Fruit fly (Drosophila melanogaster) whole organism, embryonic: ENCODE data around the gene eIF3l.

Experiments
- Antp ChIP-seq: fragments of 200-800 bp; sonication (Bioruptor generic); optimal IDR thresholded peaks from 3 replicates; lab custom pipeline; 2016; ENCODE audit warnings: missing biosample characterization, missing genetic modification characterization
- CG10274 ChIP-seq: fragments of 200-800 bp; sonication (Bioruptor generic); optimal IDR thresholded peaks from 3 replicates; lab custom pipeline; 2017; ENCODE audit warnings: missing biosample characterization, mild to moderate bottlenecking, missing genetic modification characterization
- CG10565 ChIP-seq: fragments of 200-800 bp; sonication (Bioruptor generic); optimal IDR thresholded peaks from 3 replicates; lab custom pipeline; 2016; ENCODE audit warnings: missing biosample characterization, mild to moderate bottlenecking, missing genetic modification characterization
- CG11093 ChIP-seq: fragments of 200-800 bp; sonication (Bioruptor generic); IDR thresholded peaks from 3 replicates; pipeline ENCODE4 v1.3.6; 2022; ENCODE audit warnings: missing biosample characterization, missing genetic modification characterization
- CG11504 ChIP-seq: fragments of 200-800 bp; sonication (Bioruptor generic); optimal IDR thresholded peaks from 3 replicates; lab custom pipeline; 2019; ENCODE audit warnings: missing biosample characterization, mild to moderate bottlenecking, missing genetic modification characterization, moderate library complexity
- CG15073 ChIP-seq: fragments of 200-800 bp; sonication (Bioruptor generic); optimal IDR thresholded peaks from 2 replicates; lab custom pipeline; 2016; ENCODE audit warnings: missing biosample characterization, missing genetic modification characterization
- CG15479 ChIP-seq: fragments of 200-800 bp; sonication (Bioruptor generic); optimal IDR thresholded peaks from 3 replicates; lab custom pipeline; 2019; ENCODE audit warnings: missing biosample characterization, mild to moderate bottlenecking, missing genetic modification characterization, moderate library complexity
- CG16863 ChIP-seq: fragments of 200-800 bp; sonication (Bioruptor generic); optimal IDR thresholded peaks from 3 replicates; lab custom pipeline; 2016; ENCODE audit warnings: missing biosample characterization, missing genetic modification characterization
- CG17359 ChIP-seq: fragments of 200-800 bp; sonication (Bioruptor generic); optimal IDR thresholded peaks from 3 replicates; lab custom pipeline; 2018; ENCODE audit warnings: missing biosample characterization, mild to moderate bottlenecking, missing genetic modification characterization, moderate library complexity
- CG17361 ChIP-seq: fragments of 200-800 bp; sonication (Bioruptor generic); IDR thresholded peaks from 3 replicates; pipeline ENCODE4 v1.3.6; 2022; ENCODE audit warnings: missing biosample characterization, missing genetic modification characterization
- CG18619 ChIP-seq: fragments of 200-800 bp; sonication (Bioruptor generic); optimal IDR thresholded peaks from 3 replicates; lab custom pipeline; 2017; ENCODE audit warnings: missing biosample characterization, mild to moderate bottlenecking, missing genetic modification characterization
- CG18764 ChIP-seq: fragments of 200-800 bp; sonication (Bioruptor generic); optimal IDR thresholded peaks from 3 replicates; lab custom pipeline; 2016; ENCODE audit warnings: missing biosample characterization, missing genetic modification characterization
- CG2199 ChIP-seq: fragments of 200-800 bp; sonication (Bioruptor generic); IDR thresholded peaks from 3 replicates; pipeline ENCODE4 v1.3.6; 2022; ENCODE audit warnings: missing biosample characterization, missing genetic modification characterization
- CG2678 ChIP-seq: fragments of 200-800 bp; sonication (Bioruptor generic); optimal IDR thresholded peaks from 3 replicates; lab custom pipeline; 2019; ENCODE audit warnings: missing biosample characterization, mild to moderate bottlenecking, missing genetic modification characterization, moderate library complexity
- CG3065 ChIP-seq: fragments of 200-800 bp; sonication (Bioruptor generic); optimal IDR thresholded peaks from 2 replicates; lab custom pipeline; 2016; ENCODE audit warnings: missing biosample characterization, missing genetic modification characterization
- CG31441 ChIP-seq: fragments of 200-800 bp; sonication (Bioruptor generic); IDR thresholded peaks from 2 replicates; pipeline ENCODE4 v1.3.6; 2022; ENCODE audit warnings: missing biosample characterization, missing genetic modification characterization
- CG34422 ChIP-seq: fragments of 200-800 bp; sonication (Bioruptor generic); IDR thresholded peaks from 3 replicates; pipeline ENCODE4 v1.3.6; 2022; ENCODE audit warnings: missing biosample characterization, missing genetic modification characterization
- CG6765 ChIP-seq: fragments of 200-800 bp; sonication (Bioruptor generic); optimal IDR thresholded peaks from 3 replicates; lab custom pipeline; 2017; ENCODE audit warnings: missing biosample characterization, mild to moderate bottlenecking, missing genetic modification characterization
- CG9797 ChIP-seq: fragments of 200-800 bp; sonication (Bioruptor generic); optimal IDR thresholded peaks from 3 replicates; lab custom pipeline; 2018; ENCODE audit warnings: missing biosample characterization, mild to moderate bottlenecking, missing genetic modification characterization
- Camta ChIP-seq: fragments of 200-800 bp; sonication (Bioruptor generic); optimal IDR thresholded peaks from 2 replicates; lab custom pipeline; 2016; ENCODE audit warnings: missing biosample characterization, missing genetic modification characterization
- D ChIP-seq, 2 experiments: fragments of 200-800 bp in 1 of 2; fragments of >200 bp in 1 of 2; sonication (Bioruptor generic) in 1 of 2; optimal IDR thresholded peaks; 2 replicates in 1 of 2; 3 replicates in 1 of 2; lab custom pipeline; 2017; ENCODE audit warnings: mild to moderate bottlenecking in 1 of 2, missing biosample characterization in 1 of 2, missing genetic modification characterization in 1 of 2, missing genetic modification reagents in 1 of 2
- HLHmδ ChIP-seq: fragments of 200-800 bp; sonication (Bioruptor generic); optimal IDR thresholded peaks from 2 replicates; lab custom pipeline; 2018; ENCODE audit warnings: missing biosample characterization, mild to moderate bottlenecking, missing genetic modification characterization, moderate library complexity
- Lhr ChIP-seq: fragments of 200-800 bp; sonication (Bioruptor generic); optimal IDR thresholded peaks from 3 replicates; lab custom pipeline; 2017; ENCODE audit warnings: mild to moderate bottlenecking, missing biosample characterization, missing genetic modification reagents, missing genetic modification characterization
- Max ChIP-seq: fragments of 200-800 bp; sonication (Bioruptor generic); optimal IDR thresholded peaks from 2 replicates; lab custom pipeline; 2016; ENCODE audit warnings: missing biosample characterization, mild to moderate bottlenecking, missing genetic modification characterization
- Sin3A ChIP-seq: fragments of >200 bp; optimal IDR thresholded peaks from 2 replicates; lab custom pipeline; 2018
- Sry-β ChIP-seq: fragments of 200-800 bp; sonication (Bioruptor generic); optimal IDR thresholded peaks from 2 replicates; lab custom pipeline; 2018; ENCODE audit warnings: missing biosample characterization, mild to moderate bottlenecking, missing genetic modification characterization, moderate library complexity
- Stat92E ChIP-seq, 3 experiments: fragments of >200 bp in 2 of 3; fragments of 200-800 bp in 1 of 3; sonication (Bioruptor generic) in 1 of 3; optimal IDR thresholded peaks; 2 replicates each; lab custom pipeline; 2017 to 2019; ENCODE audit warnings: missing biosample characterization in 3 of 3, missing genetic modification characterization in 3 of 3, mild to moderate bottlenecking in 1 of 3, moderate library complexity in 1 of 3
- amos ChIP-seq: fragments of 200-800 bp; sonication (Bioruptor generic); IDR thresholded peaks from 2 replicates; pipeline ENCODE4 v1.3.6; 2022; ENCODE audit warnings: missing biosample characterization, missing genetic modification characterization; ENCODE audit not compliant: partially characterized antibody
- ato ChIP-seq: fragments of 200-800 bp; sonication (Bioruptor generic); IDR thresholded peaks from 2 replicates; pipeline ENCODE4 v1.3.6; 2022; ENCODE audit warnings: missing biosample characterization, missing genetic modification characterization; ENCODE audit not compliant: partially characterized antibody
- bab2 ChIP-seq: fragments of 200-800 bp; sonication (Bioruptor generic); optimal IDR thresholded peaks from 2 replicates; lab custom pipeline; 2016; ENCODE audit warnings: missing biosample characterization, missing genetic modification characterization
- btn ChIP-seq: fragments of 200-800 bp; sonication (Bioruptor generic); optimal IDR thresholded peaks from 2 replicates; lab custom pipeline; 2016; ENCODE audit warnings: missing biosample characterization, missing genetic modification characterization
- cas ChIP-seq: fragments of 200-800 bp; sonication (Bioruptor generic); IDR thresholded peaks from 2 replicates; pipeline ENCODE4 v1.3.6; 2022; ENCODE audit warnings: missing biosample characterization, missing genetic modification characterization
- ci ChIP-seq: fragments of 200-800 bp; sonication (Bioruptor generic); IDR thresholded peaks from 3 replicates; pipeline ENCODE4 v1.3.6; 2022; ENCODE audit warnings: missing biosample characterization, missing genetic modification characterization
- dimm ChIP-seq: fragments of 200-800 bp; sonication (Bioruptor generic); IDR thresholded peaks from 2 replicates; pipeline ENCODE4 v1.3.6; 2022; ENCODE audit warnings: missing biosample characterization, missing genetic modification characterization
- dmrt11E ChIP-seq: fragments of 200-800 bp; sonication (Bioruptor generic); optimal IDR thresholded peaks from 3 replicates; lab custom pipeline; 2018; ENCODE audit warnings: missing biosample characterization, mild to moderate bottlenecking, missing genetic modification characterization, moderate library complexity
- emc ChIP-seq: fragments of 200-800 bp; sonication (Bioruptor generic); optimal IDR thresholded peaks from 2 replicates; lab custom pipeline; 2016; ENCODE audit warnings: missing biosample characterization, missing genetic modification characterization
- en ChIP-seq: fragments of 200-800 bp; sonication (Bioruptor generic); optimal IDR thresholded peaks from 2 replicates; lab custom pipeline; 2016; ENCODE audit warnings: missing biosample characterization, missing genetic modification characterization
- gem ChIP-seq: fragments of 200-800 bp; sonication (Bioruptor generic); optimal IDR thresholded peaks from 2 replicates; lab custom pipeline; 2019; ENCODE audit warnings: missing biosample characterization, mild to moderate bottlenecking, missing genetic modification characterization, moderate library complexity
- hb ChIP-seq: fragments of 200-800 bp; sonication (Bioruptor generic); IDR thresholded peaks from 3 replicates; pipeline ENCODE4 v1.3.6; 2022; ENCODE audit warnings: missing biosample characterization, missing genetic modification characterization; ENCODE audit not compliant: partially characterized antibody
- kah ChIP-seq: fragments of 200-800 bp; sonication (Bioruptor generic); optimal IDR thresholded peaks from 2 replicates; lab custom pipeline; 2018; ENCODE audit warnings: missing biosample characterization, mild to moderate bottlenecking, missing genetic modification characterization
- lilli ChIP-seq: fragments of 200-800 bp; sonication (Bioruptor generic); optimal IDR thresholded peaks from 3 replicates; lab custom pipeline; 2016; ENCODE audit warnings: missing biosample characterization, missing genetic modification characterization
- luna ChIP-seq: fragments of 200-800 bp; sonication (Bioruptor generic); optimal IDR thresholded peaks from 2 replicates; lab custom pipeline; 2016; ENCODE audit warnings: missing biosample characterization, missing genetic modification characterization
- oc ChIP-seq: fragments of 200-800 bp; sonication (Bioruptor generic); optimal IDR thresholded peaks from 2 replicates; lab custom pipeline; 2018; ENCODE audit warnings: missing biosample characterization, mild to moderate bottlenecking, missing genetic modification characterization, moderate library complexity
- pnt ChIP-seq: fragments of 200-800 bp; sonication (Bioruptor generic); optimal IDR thresholded peaks from 3 replicates; lab custom pipeline; 2016; ENCODE audit warnings: missing biosample characterization, missing genetic modification characterization
- scrt ChIP-seq: fragments of 200-800 bp; sonication (Bioruptor generic); optimal IDR thresholded peaks from 2 replicates; lab custom pipeline; 2018; ENCODE audit warnings: missing biosample characterization, mild to moderate bottlenecking, missing genetic modification characterization, moderate library complexity
- shn ChIP-seq: fragments of 200-800 bp; sonication (Bioruptor generic); optimal IDR thresholded peaks from 3 replicates; lab custom pipeline; 2016; ENCODE audit warnings: missing biosample characterization, missing genetic modification characterization
- sna ChIP-seq: fragments of 200-800 bp; sonication (Bioruptor generic); IDR thresholded peaks from 2 replicates; pipeline ENCODE4 v1.3.6; 2022; ENCODE audit warnings: missing biosample characterization, missing genetic modification characterization; ENCODE audit not compliant: partially characterized antibody
- tna ChIP-seq: fragments of 200-800 bp; sonication (Bioruptor generic); IDR thresholded peaks from 2 replicates; pipeline ENCODE4 v1.3.6; 2022; ENCODE audit warnings: missing biosample characterization, missing genetic modification characterization; ENCODE audit not compliant: partially characterized antibody
- ttk ChIP-seq: fragments of 200-800 bp; sonication (Bioruptor generic); IDR thresholded peaks from 2 replicates; pipeline ENCODE4 v2.1.2; 2022; ENCODE audit warnings: missing biosample characterization, missing genetic modification characterization
- tup ChIP-seq: fragments of 200-800 bp; sonication (Bioruptor generic); optimal IDR thresholded peaks from 2 replicates; lab custom pipeline; 2016; ENCODE audit warnings: missing biosample characterization, mild to moderate bottlenecking, missing genetic modification characterization, moderate library complexity
- vfl ChIP-seq: fragments of 200-800 bp; sonication (Bioruptor generic); optimal IDR thresholded peaks from 2 replicates; lab custom pipeline; 2016; ENCODE audit warnings: missing biosample characterization, missing genetic modification characterization

The eIF3l gene

dm6 chr3L:12101924-12102383, 43.9 kb downstream of the eIF3l start:
- TF ChIP-seq lilli (no peak), tna (no peak), CG31441 (GFP tag; lab: Robert Waterston, UW) (peak; percentile 60), HLHmδ (GFP tag; lab: Kevin White, UChicago) (no peak), shn (GFP tag; lab: Kevin White, UChicago) (no peak), ato (GFP tag; lab: Robert Waterston, UW) (no peak), btn (GFP tag; lab: Kevin White, UChicago) (no peak), oc (no peak), CG11504 (tag; lab: Kevin White, UChicago) (peak; percentile 54), CG15479 (GFP tag; lab: Kevin White, UChicago) (peak; percentile 38), bab2 (no peak), luna (GFP tag; lab: Kevin White, UChicago) (no peak), hb (GFP tag; lab: Robert Waterston, UW) (no peak), dimm (GFP tag; lab: Robert Waterston, UW) (no peak), Max (GFP tag; lab: Kevin White, UChicago) (no peak), cas (GFP tag; lab: Robert Waterston, UW) (no peak), CG10274 (GFP tag; lab: Kevin White, UChicago) (no peak), scrt (GFP tag; lab: Kevin White, UChicago) (no peak), gem (tag; lab: Kevin White, UChicago) (peak; percentile 68), CG9797 (GFP tag; lab: Kevin White, UChicago) (no peak), pnt (GFP tag; lab: Kevin White, UChicago) (no peak), ci (GFP tag; lab: Robert Waterston, UW) (no peak), ttk (GFP tag; lab: Robert Waterston, UW) (no peak), emc (GFP tag; lab: Kevin White, UChicago) (no peak), Camta (GFP tag; lab: Kevin White, UChicago) (no peak), tup (GFP tag; lab: Kevin White, UChicago) (no peak), CG17361 (GFP tag; lab: Robert Waterston, UW) (peak; percentile 65; the same call in 2 of the 3 replicates), amos (no peak), dmrt11E (peak; percentile 77), Lhr (no peak), CG16863 (GFP tag; lab: Kevin White, UChicago) (no peak), CG34422 (GFP tag; lab: Robert Waterston, UW) (no peak), Antp (GFP tag; lab: Kevin White, UChicago) (no peak), Sry-β (GFP tag; lab: Kevin White, UChicago) (no peak), D (optimal IDR thresholded peaks at IDR 0.05; lab: Kevin White, UChicago) (no peak), D (GFP tag; optimal IDR thresholded peaks at IDR 0.05; lab: Kevin White, UChicago) (peak; percentile 34), CG18619 (GFP tag; lab: Kevin White, UChicago) (no peak), Stat92E (GFP tag; optimal IDR thresholded peaks at IDR 0.05; lab: Kevin White, UChicago) (no peak), CG15073 (no peak), sna (GFP tag; lab: Robert Waterston, UW) (no peak), CG11093 (GFP tag; lab: Robert Waterston, UW) (no peak), CG10565 (GFP tag; lab: Kevin White, UChicago) (no peak), vfl (GFP tag; lab: Kevin White, UChicago) (no peak), Sin3A (lab: Kevin White, UChicago) (no peak), CG6765 (GFP tag; lab: Kevin White, UChicago) (no peak), CG2199 (GFP tag; lab: Robert Waterston, UW) (no peak), CG17359 (no peak), CG18764 (GFP tag; lab: Kevin White, UChicago) (no peak), en (GFP tag; lab: Kevin White, UChicago) (no peak), CG3065 (GFP tag; lab: Kevin White, UChicago) (no peak), CG2678 (peak; percentile 46), kah (no peak)
